Fruit fly (Drosophila melanogaster): ENCODE data around the gene RabX6.

- no peak for TF ChIP-seq Myc (optimal IDR thresholded peaks at IDR 0.05)
- no peak for TF ChIP-seq psq (optimal IDR thresholded peaks at IDR 0.05)
- no peak for TF ChIP-seq h (optimal IDR thresholded peaks at IDR 0.05)
- no peak for TF ChIP-seq ttk (optimal IDR thresholded peaks at IDR 0.05)
These were observed 47.2 kb upstream of the RabX6 start for dm6 chr3L:642865-643738.
